Fruit fly (Drosophila melanogaster): Measurements from ENCODE around the gene CG32459.

The CG32459 gene

dm6 chr3L:22871030-22871844 is 15.4 kb upstream of the CG32459 start:
- no peak for TF ChIP-seq CG32006 (GFP tag; optimal IDR thresholded peaks at IDR 0.05)
- no peak for TF ChIP-seq fd85E (GFP tag; optimal IDR thresholded peaks at IDR 0.05)
- TF ChIP-seq topi (GFP tag; optimal IDR thresholded peaks at IDR 0.05) = no peak
- TF ChIP-seq Sox14 (GFP tag; optimal IDR thresholded peaks at IDR 0.05) = peak; percentile 7
- TF ChIP-seq CG6854 (GFP tag; optimal IDR thresholded peaks at IDR 0.05) = no peak
- TF ChIP-seq Hr38 (GFP tag; optimal IDR thresholded peaks at IDR 0.05) = no peak
- TF ChIP-seq CG8119 (GFP tag; IDR thresholded peaks at IDR 0.05) = 0 out of 3 replicates have a peak, but pooled peaks have one; percentile 34
- TF ChIP-seq Smox (GFP tag; optimal IDR thresholded peaks at IDR 0.05) = no peak
- no peak for TF ChIP-seq Lpt (GFP tag; optimal IDR thresholded peaks at IDR 0.05)
- TF ChIP-seq svp (GFP tag) = peak; percentile 97
- no peak for TF ChIP-seq CG16779 (tag; optimal IDR thresholded peaks at IDR 0.05)
- TF ChIP-seq OdsH (GFP tag; optimal IDR thresholded peaks at IDR 0.05) = no peak
- no peak for TF ChIP-seq Hr39 (GFP tag; optimal IDR thresholded peaks at IDR 0.05)
- 0 out of 2 replicates have a peak, but pooled peaks have one; percentile 18 for TF ChIP-seq Gug (GFP tag; IDR thresholded peaks at IDR 0.05)
- TF ChIP-seq lz (GFP tag; optimal IDR thresholded peaks at IDR 0.05) = no peak
- no peak for TF ChIP-seq CG6792 (GFP tag; optimal IDR thresholded peaks at IDR 0.05)
- no peak for TF ChIP-seq CG7368 (GFP tag; optimal IDR thresholded peaks at IDR 0.05)
- no peak for TF ChIP-seq spab (GFP tag; optimal IDR thresholded peaks at IDR 0.05)
- TF ChIP-seq CG9139 (GFP tag; optimal IDR thresholded peaks at IDR 0.05) = no peak
- no peak for TF ChIP-seq dsx (GFP tag; optimal IDR thresholded peaks at IDR 0.05; ENCODE audit: poor library complexity, severe bottlenecking)
- no peak for TF ChIP-seq CG11294 (GFP tag; IDR thresholded peaks at IDR 0.05)
- TF ChIP-seq CG1621 (tag; optimal IDR thresholded peaks at IDR 0.05) = peak; percentile 27
- no peak for TF ChIP-seq CG34406 (GFP tag; optimal IDR thresholded peaks at IDR 0.05)
- no peak for TF ChIP-seq net (GFP tag; optimal IDR thresholded peaks at IDR 0.05)
- no peak for TF ChIP-seq Eip93F (GFP tag; optimal IDR thresholded peaks at IDR 0.05)
- TF ChIP-seq CG31627 (GFP tag; optimal IDR thresholded peaks at IDR 0.05) = no peak
- no peak for TF ChIP-seq CG15336 (GFP tag; IDR thresholded peaks at IDR 0.05)
- TF ChIP-seq cyc (GFP tag; optimal IDR thresholded peaks at IDR 0.05) = no peak
- peak; percentile 12 for TF ChIP-seq Ets21C (GFP tag; optimal IDR thresholded peaks at IDR 0.05)
- TF ChIP-seq dac (GFP tag; optimal IDR thresholded peaks at IDR 0.05) = no peak
- peak; percentile 42 for TF ChIP-seq Eip78C (GFP tag)
- TF ChIP-seq CG10669 (GFP tag; optimal IDR thresholded peaks at IDR 0.05) = no peak
- TF ChIP-seq salr (GFP tag; optimal IDR thresholded peaks at IDR 0.05) = no peak
- TF ChIP-seq CG3919 (GFP tag; optimal IDR thresholded peaks at IDR 0.05) = no peak
- TF ChIP-seq Ets96B (tag; optimal IDR thresholded peaks at IDR 0.05) = no peak
- TF ChIP-seq CG8632 (GFP tag; optimal IDR thresholded peaks at IDR 0.05) = no peak
- TF ChIP-seq Eip75B (GFP tag; optimal IDR thresholded peaks at IDR 0.05) = no peak
- TF ChIP-seq esn (GFP tag; optimal IDR thresholded peaks at IDR 0.05) = no peak
- TF ChIP-seq eg (GFP tag; IDR thresholded peaks at IDR 0.05) = no peak
- TF ChIP-seq acj6 (GFP tag; optimal IDR thresholded peaks at IDR 0.05) = no peak
- TF ChIP-seq pdm3 (GFP tag; optimal IDR thresholded peaks at IDR 0.05) = no peak
- peak; percentile 20 to 22 for TF ChIP-seq ss (GFP tag; optimal IDR thresholded peaks at IDR 0.05)
- TF ChIP-seq CG11902 (GFP tag; optimal IDR thresholded peaks at IDR 0.05) = no peak
- no peak for TF ChIP-seq CG8319 (GFP tag; optimal IDR thresholded peaks at IDR 0.05)
- no peak for TF ChIP-seq Met (GFP tag; optimal IDR thresholded peaks at IDR 0.05)
- TF ChIP-seq Hr4 (GFP tag; optimal IDR thresholded peaks at IDR 0.05) = no peak
- no peak for TF ChIP-seq Blimp-1 (GFP tag; optimal IDR thresholded peaks at IDR 0.05)
- TF ChIP-seq CG3032 (tag; optimal IDR thresholded peaks at IDR 0.05) = peak; percentile 2
- no peak for TF ChIP-seq vri (GFP tag; optimal IDR thresholded peaks at IDR 0.05)
- no peak for TF ChIP-seq CG10631 (GFP tag; optimal IDR thresholded peaks at IDR 0.05)
- peak; percentile 16 for TF ChIP-seq CG6808 (GFP tag; optimal IDR thresholded peaks at IDR 0.05)

Data from whole organism, prepupa.